Worm (Caenorhabditis elegans) whole organism, L1 larva: ENCODE measurements around the gene mfn-1.

Source experiments
- C16A3.4 ChIP-seq: fragments of 150-350 bp; optimal IDR thresholded peaks from 2 replicates; lab custom pipeline; 2014; ENCODE audit warnings: missing biosample characterization, missing genetic modification characterization
- C34B4.2 ChIP-seq: sonication (generic microtip); optimal IDR thresholded peaks from 2 replicates; lab custom pipeline; 2017; ENCODE audit warnings: mild to moderate bottlenecking, missing genetic modification characterization, missing compliant biosample characterization
- F16B12.6 ChIP-seq: fragments of 150-350 bp; optimal IDR thresholded peaks from 2 replicates; lab custom pipeline; 2014; ENCODE audit warnings: missing biosample characterization, missing genetic modification characterization
- Y116A8C.19 ChIP-seq: sonication (generic microtip); optimal IDR thresholded peaks from 2 replicates; lab custom pipeline; 2016; ENCODE audit warnings: missing compliant biosample characterization, missing genetic modification characterization, borderline replicate concordance
- aly-2 ChIP-seq: fragments of 150-350 bp; optimal IDR thresholded peaks from 2 replicates; lab custom pipeline; 2014; ENCODE audit warnings: missing biosample characterization, missing genetic modification characterization
- ama-1 ChIP-seq: fragments of 150-350 bp; optimal IDR thresholded peaks from 2 replicates; lab custom pipeline; 2014
- blmp-1 ChIP-seq: fragments of 150-350 bp; optimal IDR thresholded peaks from 2 replicates; lab custom pipeline; 2014; ENCODE audit warnings: missing biosample characterization, missing genetic modification characterization
- ceh-63 ChIP-seq: fragments of 200-800 bp; sonication (Bioruptor generic); optimal IDR thresholded peaks from 2 replicates; lab custom pipeline; 2018; ENCODE audit warnings: mild to moderate bottlenecking, missing genetic modification characterization, missing compliant biosample characterization
- ceh-88 ChIP-seq: fragments of 200-800 bp; sonication (Bioruptor generic); IDR thresholded peaks from 2 replicates; pipeline ENCODE4 v1.3.6; 2022; ENCODE audit warnings: missing genetic modification characterization, missing compliant biosample characterization
- ces-1 ChIP-seq: fragments of 150-350 bp; optimal IDR thresholded peaks from 2 replicates; lab custom pipeline; 2014; ENCODE audit warnings: missing biosample characterization, missing genetic modification reagents, missing genetic modification characterization
- dsc-1 ChIP-seq: sonication (generic microtip); optimal IDR thresholded peaks from 2 replicates; lab custom pipeline; 2016; ENCODE audit warnings: mild to moderate bottlenecking, missing genetic modification characterization, missing compliant biosample characterization
- efl-1 ChIP-seq, 4 experiments: fragments of 150-350 bp; optimal IDR thresholded peaks in 3 of 4; peaks in 1 of 4; 1 replicate in 1 of 4; 2 replicates in 3 of 4; lab custom pipeline; 2014; ENCODE audit warnings: missing biosample characterization in 2 of 4, missing genetic modification characterization in 2 of 4, missing genetic modification reagents in 2 of 4
- egl-13 ChIP-seq: sonication (generic microtip); optimal IDR thresholded peaks from 2 replicates; lab custom pipeline; 2016; ENCODE audit warnings: missing genotype, missing genetic modification reagents, missing genetic modification characterization, missing compliant biosample characterization
- elt-2 ChIP-seq: sonication (generic microtip); optimal IDR thresholded peaks from 2 replicates; lab custom pipeline; 2016; ENCODE audit warnings: missing genetic modification characterization, mild to moderate bottlenecking, inconsistent platforms, missing compliant biosample characterization, missing genetic modification reagents
- fkh-10 ChIP-seq: sonication (generic microtip); optimal IDR thresholded peaks from 2 replicates; lab custom pipeline; 2017; ENCODE audit warnings: missing biosample characterization, missing genetic modification reagents, missing genetic modification characterization
- fkh-8 ChIP-seq: sonication (generic microtip); optimal IDR thresholded peaks from 2 replicates; lab custom pipeline; 2016; ENCODE audit warnings: mild to moderate bottlenecking, missing genetic modification characterization, missing compliant biosample characterization
- fos-1 ChIP-seq: fragments of 150-350 bp; optimal IDR thresholded peaks from 2 replicates; lab custom pipeline; 2014; ENCODE audit warnings: missing biosample characterization, missing genetic modification characterization
- grh-1 ChIP-seq: fragments of 200-800 bp; sonication (Bioruptor generic); IDR thresholded peaks from 2 replicates; pipeline ENCODE4 v1.3.6; 2022; ENCODE audit warnings: missing genetic modification reagents, missing genetic modification characterization, missing compliant biosample characterization
- jun-1 ChIP-seq: fragments of 150-350 bp; optimal IDR thresholded peaks from 2 replicates; lab custom pipeline; 2014; ENCODE audit warnings: missing biosample characterization, missing genetic modification reagents, missing genetic modification characterization
- lin-15B ChIP-seq: fragments of 150-350 bp; sonication (generic microtip); optimal IDR thresholded peaks from 3 replicates; lab custom pipeline; 2014; ENCODE audit warnings: missing biosample characterization, missing genetic modification characterization
- lin-35 ChIP-seq, 2 experiments: fragments of 150-350 bp; optimal IDR thresholded peaks; 2 replicates each; lab custom pipeline; 2014; ENCODE audit warnings: missing biosample characterization in 2 of 2, missing genetic modification characterization in 2 of 2, missing genetic modification reagents in 2 of 2
- lir-3 ChIP-seq: sonication (generic microtip); optimal IDR thresholded peaks from 2 replicates; lab custom pipeline; 2016; ENCODE audit warnings: mild to moderate bottlenecking, missing genetic modification characterization, moderate library complexity, missing compliant biosample characterization; ENCODE audit not compliant: poor library complexity
- lsy-2 ChIP-seq, 2 experiments: fragments of 150-350 bp; optimal IDR thresholded peaks; 2 replicates each; lab custom pipeline; 2014; ENCODE audit warnings: missing biosample characterization in 2 of 2, missing genetic modification characterization in 2 of 2
- mab-9 ChIP-seq: fragments of 200-800 bp; sonication (Bioruptor generic); IDR thresholded peaks from 2 replicates; pipeline ENCODE4 v1.3.6; 2022; ENCODE audit warnings: missing genetic modification reagents, missing genetic modification characterization, missing compliant biosample characterization
- mef-2 ChIP-seq: fragments of 150-350 bp; optimal IDR thresholded peaks from 2 replicates; lab custom pipeline; 2014; ENCODE audit warnings: missing biosample characterization, missing genetic modification characterization
- nhr-11 ChIP-seq: fragments of 150-350 bp; optimal IDR thresholded peaks from 2 replicates; lab custom pipeline; 2014; ENCODE audit warnings: missing biosample characterization, missing genetic modification characterization
- nhr-237 ChIP-seq: fragments of 150-350 bp; optimal IDR thresholded peaks from 2 replicates; lab custom pipeline; 2014; ENCODE audit warnings: missing biosample characterization, missing genetic modification characterization
- nhr-28 ChIP-seq: fragments of 150-350 bp; optimal IDR thresholded peaks from 2 replicates; lab custom pipeline; 2014; ENCODE audit warnings: missing biosample characterization, missing genetic modification characterization
- nhr-77 ChIP-seq: fragments of 150-350 bp; optimal IDR thresholded peaks from 2 replicates; lab custom pipeline; 2014; ENCODE audit warnings: missing biosample characterization, missing genetic modification characterization
- nhr-85 ChIP-seq: sonication (generic microtip); peaks from one replicate; lab custom pipeline; 2016; ENCODE audit warnings: missing genetic modification characterization, inconsistent platforms, missing compliant biosample characterization
- nhr-90 ChIP-seq: sonication (generic microtip); optimal IDR thresholded peaks from 2 replicates; lab custom pipeline; 2016; ENCODE audit warnings: mild to moderate bottlenecking, missing genetic modification characterization, missing compliant biosample characterization; ENCODE audit not compliant: poor library complexity
- pax-3 ChIP-seq: fragments of 200-800 bp; sonication (Bioruptor generic); optimal IDR thresholded peaks from 2 replicates; lab custom pipeline; 2018; ENCODE audit warnings: mild to moderate bottlenecking, missing genetic modification characterization, moderate library complexity, missing compliant biosample characterization
- pqm-1 ChIP-seq: sonication (generic microtip); optimal IDR thresholded peaks from 3 replicates; lab custom pipeline; 2017; ENCODE audit warnings: missing biosample characterization, missing genetic modification characterization
- rnt-1 ChIP-seq: sonication (generic microtip); optimal IDR thresholded peaks from 2 replicates; lab custom pipeline; 2016; ENCODE audit warnings: mild to moderate bottlenecking, missing genetic modification characterization, moderate library complexity, missing compliant biosample characterization
- skn-1 ChIP-seq: fragments of 150-350 bp; optimal IDR thresholded peaks from 2 replicates; lab custom pipeline; 2014; ENCODE audit warnings: missing biosample characterization, missing genetic modification characterization
- sptf-1 ChIP-seq: fragments of 150-350 bp; optimal IDR thresholded peaks from 2 replicates; lab custom pipeline; 2014; ENCODE audit warnings: missing biosample characterization, missing genetic modification characterization
- sup-37 ChIP-seq: fragments of 200-800 bp; sonication (Bioruptor generic); optimal IDR thresholded peaks from 2 replicates; lab custom pipeline; 2018; ENCODE audit warnings: mild to moderate bottlenecking, missing genetic modification characterization, missing compliant biosample characterization
- swsn-7 ChIP-seq: sonication (generic microtip); optimal IDR thresholded peaks from 2 replicates; lab custom pipeline; 2016; ENCODE audit warnings: missing genetic modification characterization, missing compliant biosample characterization
- tbx-2 ChIP-seq: sonication (generic microtip); optimal IDR thresholded peaks from 2 replicates; lab custom pipeline; 2016; ENCODE audit warnings: missing genetic modification characterization, missing compliant biosample characterization
- unc-130 ChIP-seq: fragments of 150-350 bp; optimal IDR thresholded peaks from 2 replicates; lab custom pipeline; 2017; ENCODE audit warnings: missing biosample characterization, missing genetic modification characterization, inconsistent platforms
- unc-86 ChIP-seq: sonication (generic microtip); optimal IDR thresholded peaks from 2 replicates; lab custom pipeline; 2016; ENCODE audit warnings: missing genetic modification characterization, missing compliant biosample characterization
- unc-98 ChIP-seq: fragments of 200-800 bp; sonication (Bioruptor generic); IDR thresholded peaks from 2 replicates; pipeline ENCODE4 v1.3.6; 2022; ENCODE audit warnings: missing genetic modification characterization, missing compliant biosample characterization
- zag-1 ChIP-seq: fragments of 150-350 bp; optimal IDR thresholded peaks from 2 replicates; lab custom pipeline; 2014; ENCODE audit warnings: missing biosample characterization, missing genetic modification characterization
- ztf-11 ChIP-seq, 2 experiments: sonication (generic microtip); optimal IDR thresholded peaks; 2 replicates each; lab custom pipeline; 2016 to 2017; ENCODE audit warnings: missing genetic modification characterization in 2 of 2, missing biosample characterization in 1 of 2, missing compliant biosample characterization in 1 of 2
- ztf-4 ChIP-seq: fragments of 150-350 bp; optimal IDR thresholded peaks from 2 replicates; lab custom pipeline; 2014; ENCODE audit warnings: missing biosample characterization, missing genetic modification characterization

Gene mfn-1

DNA sequence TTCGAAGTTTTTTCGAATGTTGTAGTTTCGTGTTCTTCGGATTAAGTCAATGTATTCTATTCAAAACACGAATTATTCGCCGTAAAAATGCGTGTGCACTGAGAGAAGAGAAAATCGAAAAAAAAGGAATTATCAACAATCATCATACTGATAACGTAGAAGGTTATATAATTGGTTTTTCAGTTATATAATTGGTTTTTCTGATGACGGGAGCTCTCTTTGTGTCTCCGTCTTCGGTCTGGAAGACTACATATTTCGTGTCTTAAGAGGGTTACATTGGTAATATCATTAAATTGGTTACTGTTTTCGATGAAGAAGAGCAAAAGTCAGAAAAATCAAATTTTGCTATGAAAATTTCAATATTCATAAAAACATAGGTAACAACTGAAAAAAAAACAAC, 11.9 kb downstream of the mfn-1 start:
- TF ChIP-seq efl-1 (optimal IDR thresholded peaks at IDR 0.05; lab: Kevin White, UChicago): no peak
- peak in 1 of 2 experiments; percentile 38 for TF ChIP-seq efl-1 (GFP tag; optimal IDR thresholded peaks at IDR 0.05 in 1 of 2; lab: Kevin White, UChicago)
- no peak for TF ChIP-seq C34B4.2 (tag; lab: Kevin White, UChicago)
- TF ChIP-seq, all 84 proteins: peak for 1

DNA sequence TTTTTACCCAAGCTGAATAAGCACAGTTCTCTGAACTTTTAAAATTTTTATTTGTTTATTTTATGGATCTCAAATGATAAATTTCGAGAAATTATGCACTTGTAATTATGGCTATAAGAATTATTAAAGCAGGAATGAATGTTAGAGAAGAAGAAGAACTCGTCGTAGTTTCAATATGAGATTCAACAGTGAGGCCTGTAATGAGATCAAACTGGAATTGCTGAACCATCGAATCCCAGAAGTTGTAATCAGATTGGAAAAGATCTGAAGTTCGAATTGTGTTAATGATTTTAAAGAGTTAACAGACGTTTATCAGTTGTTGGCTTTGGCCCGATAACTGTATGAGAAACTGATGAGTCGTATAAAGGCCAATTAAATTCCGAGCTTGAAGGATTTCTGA, 16.1 kb downstream of the mfn-1 start:
- TF ChIP-seq unc-86 (no peak), dsc-1 (tag; lab: Kevin White, UChicago) (no peak), F16B12.6 (tag; lab: Kevin White, UChicago) (no peak), nhr-77 (tag; lab: Kevin White, UChicago) (no peak)

DNA sequence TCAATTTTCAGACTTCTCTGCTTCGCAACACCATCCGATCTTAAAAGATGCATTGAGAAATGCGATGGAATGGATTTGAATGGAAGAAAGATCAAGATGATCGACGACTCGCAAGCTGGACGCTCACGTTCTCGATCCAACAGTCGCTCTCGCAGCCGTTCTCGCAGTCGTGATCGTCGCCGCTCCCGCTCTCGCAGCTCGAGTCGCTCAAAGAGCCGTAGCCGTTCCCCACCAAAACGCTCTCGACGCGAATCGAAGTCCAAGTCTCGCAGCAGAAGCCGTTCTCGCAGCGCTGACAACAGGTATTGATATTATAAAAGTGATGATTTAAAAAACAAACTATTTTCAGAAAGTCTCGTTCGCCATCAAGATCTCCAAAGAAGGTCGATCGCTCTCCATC, 16.7 kb downstream of the mfn-1 start:
- TF ChIP-seq grh-1 (GFP tag; lab: Robert Waterston, UW) (0 out of 2 replicates have a peak, but pooled peaks have one; percentile 6), zag-1 (tag; lab: Kevin White, UChicago) (no peak)

DNA sequence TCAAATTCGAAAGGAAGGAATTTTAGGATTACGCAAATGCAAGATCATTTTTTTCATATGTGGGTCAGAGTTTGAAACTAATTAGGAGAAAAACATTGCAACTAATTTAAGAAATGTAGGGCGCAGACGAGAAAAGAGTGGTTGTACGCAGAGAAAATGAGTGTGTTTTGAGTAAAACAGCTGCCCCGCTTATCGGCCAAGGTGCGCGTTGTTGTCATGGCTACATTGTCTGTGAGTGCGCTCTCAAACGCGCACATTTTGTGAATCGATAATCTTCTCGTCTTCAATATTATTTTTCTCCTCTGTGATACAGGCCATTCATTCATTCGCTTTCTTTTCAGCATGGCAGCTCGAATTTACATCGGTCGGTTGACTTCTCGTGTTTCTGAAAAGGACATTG, 18.2 kb downstream of the mfn-1 start:
- no peak for TF ChIP-seq elt-2 (tag; lab: Kevin White, UChicago)
- TF ChIP-seq lin-35 (GFP tag; optimal IDR thresholded peaks at IDR 0.05; lab: Kevin White, UChicago): peak in 1 of 2 experiments; percentile 4
- TF ChIP-seq Y116A8C.19 (tag; lab: Kevin White, UChicago): no peak
- no peak for TF ChIP-seq unc-130 (tag; lab: Kevin White, UChicago)
- TF ChIP-seq fkh-8 (tag; lab: Kevin White, UChicago): peak; percentile 98
- TF ChIP-seq egl-13 (tag; lab: Kevin White, UChicago): no peak

DNA sequence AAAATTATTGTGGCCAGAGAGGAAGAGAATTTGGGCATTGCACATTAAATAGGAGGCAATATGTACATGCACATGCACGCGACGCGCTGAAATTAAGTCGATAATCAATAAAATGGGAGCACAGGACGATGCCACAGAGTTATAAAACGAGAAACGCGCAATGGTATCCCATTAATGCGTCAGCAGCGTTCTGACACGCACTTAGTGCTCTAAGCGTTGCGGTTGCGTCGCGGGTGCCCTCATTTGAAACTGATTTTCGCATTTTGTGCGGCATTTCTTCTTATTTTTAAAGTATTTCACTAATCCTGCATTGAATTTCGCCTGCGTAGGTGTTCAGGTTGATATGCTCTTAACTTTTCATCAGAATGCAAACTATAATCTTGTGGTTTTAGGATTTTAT, 18.8 kb downstream of the mfn-1 start, which contains the start of gene rsp-1:
Gene rsp-1 (plus strand): TSS at position 338 of the 400 bp plus-strand sequence.
- no peak for TF ChIP-seq ceh-63 (GFP tag; lab: Kevin White, UChicago)
- TF ChIP-seq sup-37 (GFP tag; lab: Kevin White, UChicago): peak; percentile 39
- no peak for TF ChIP-seq Y116A8C.19 (tag; lab: Kevin White, UChicago)
- TF ChIP-seq mef-2 (tag; lab: Kevin White, UChicago): peak; percentile 13
- peak; percentile 95 for TF ChIP-seq C16A3.4 (tag; lab: Kevin White, UChicago)
- peak in 1 of 2 experiments; percentile 71 for TF ChIP-seq ztf-11 (tag; optimal IDR thresholded peaks at IDR 0.05; lab: Kevin White, UChicago)
- peak; percentile 65 for TF ChIP-seq aly-2 (tag; lab: Kevin White, UChicago)
- TF ChIP-seq jun-1: peak; percentile 91
- peak; percentile 91 to 94 for TF ChIP-seq lsy-2 (tag; optimal IDR thresholded peaks at IDR 0.05; lab: Kevin White, UChicago)
- TF ChIP-seq tbx-2 (tag; lab: Kevin White, UChicago): peak; percentile 88
- TF ChIP-seq unc-98 (GFP tag; lab: Robert Waterston, UW): no peak
- no peak for TF ChIP-seq nhr-237
- TF ChIP-seq ama-1 (lab: Kevin White, UChicago): no peak
- no peak for TF ChIP-seq sptf-1
- TF ChIP-seq efl-1 (optimal IDR thresholded peaks at IDR 0.05; lab: Kevin White, UChicago): peak; percentile 88 to 90
- peak; percentile 84 to 98 for TF ChIP-seq efl-1 (GFP tag; optimal IDR thresholded peaks at IDR 0.05 in 1 of 2; lab: Kevin White, UChicago)
- peak; percentile 91 for TF ChIP-seq swsn-7 (tag; lab: Kevin White, UChicago)
- no peak for TF ChIP-seq nhr-28 (tag; lab: Kevin White, UChicago)
- no peak for TF ChIP-seq ces-1 (GFP tag; lab: Kevin White, UChicago)
- TF ChIP-seq mab-9 (GFP tag; lab: Robert Waterston, UW): no peak
- peak; percentile 89 for TF ChIP-seq nhr-90 (tag; lab: Kevin White, UChicago)
- TF ChIP-seq nhr-85: peak; percentile 92
- peak; percentile 68 for TF ChIP-seq lir-3 (tag; lab: Kevin White, UChicago)
- TF ChIP-seq pqm-1 (tag; lab: Kevin White, UChicago): no peak
- TF ChIP-seq lin-15B (tag; lab: Kevin White, UChicago): peak; percentile 84
- TF ChIP-seq ceh-88: no peak; the same call in 1 of the 2 replicates
- peak; percentile 84 for TF ChIP-seq ztf-4 (tag; lab: Kevin White, UChicago)
- TF ChIP-seq fos-1 (tag; lab: Kevin White, UChicago): peak; percentile 78
- TF ChIP-seq skn-1 (tag; lab: Kevin White, UChicago): peak; percentile 83
- peak; percentile 57 for TF ChIP-seq fkh-10 (GFP tag; lab: Kevin White, UChicago)
- TF ChIP-seq fkh-8 (tag; lab: Kevin White, UChicago): peak; percentile 79
- TF ChIP-seq rnt-1 (tag; lab: Kevin White, UChicago): peak; percentile 94
- peak; percentile 73 for TF ChIP-seq pax-3 (tag; lab: Kevin White, UChicago)
- peak; percentile 27 for TF ChIP-seq blmp-1
- peak; percentile 69 for TF ChIP-seq F16B12.6 (tag; lab: Kevin White, UChicago)
- TF ChIP-seq nhr-11 (tag; lab: Kevin White, UChicago): peak; percentile 46
